Worm (Caenorhabditis elegans): Measurements from ENCODE around the gene ZK721.4.
A peak's percentile ranks its signal among the peaks of the same experiment; 100 is the strongest.

The ZK721.4 gene

DNA sequence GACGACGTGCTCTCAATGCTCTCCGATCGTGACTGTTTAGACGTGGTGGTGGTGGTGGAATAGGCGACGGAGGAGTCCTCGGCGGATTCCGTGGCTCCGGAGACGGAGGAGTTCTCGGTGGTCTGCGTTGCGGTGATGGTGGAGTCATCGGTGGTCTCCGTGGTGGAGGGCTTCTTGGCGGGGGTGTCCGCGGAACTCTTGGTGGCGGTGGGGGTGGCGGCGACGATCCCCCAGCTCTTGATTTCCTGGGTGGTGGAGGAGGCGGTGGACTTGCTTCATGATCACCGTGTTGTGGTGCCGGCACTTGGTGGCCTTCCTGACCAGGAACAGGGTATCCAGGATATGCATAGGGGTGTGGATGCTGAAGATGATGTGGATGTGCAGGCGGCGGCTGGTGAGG is 26.8 kb downstream of the ZK721.4 start:
- TF ChIP-seq egl-5 (tag; optimal IDR thresholded peaks at IDR 0.05): no peak
- TF ChIP-seq ceh-28 (tag; optimal IDR thresholded peaks at IDR 0.05): no peak
- no peak for TF ChIP-seq hmg-11 (tag; optimal IDR thresholded peaks at IDR 0.05)
- no peak for TF ChIP-seq mml-1 (tag; optimal IDR thresholded peaks at IDR 0.05)
- TF ChIP-seq tbx-2 (tag; optimal IDR thresholded peaks at IDR 0.05): no peak
- no peak for TF ChIP-seq egl-27 (tag; optimal IDR thresholded peaks at IDR 0.05)
- no peak for TF ChIP-seq aly-2 (tag; optimal IDR thresholded peaks at IDR 0.05)
- TF ChIP-seq ceh-16 (tag; optimal IDR thresholded peaks at IDR 0.05): no peak
- TF ChIP-seq lin-39 (tag; optimal IDR thresholded peaks at IDR 0.05): no peak
- TF ChIP-seq elt-3 (tag; optimal IDR thresholded peaks at IDR 0.05): no peak
- TF ChIP-seq fkh-10 (GFP tag; optimal IDR thresholded peaks at IDR 0.05): no peak
- no peak for TF ChIP-seq nhr-11 (tag; optimal IDR thresholded peaks at IDR 0.05)
- TF ChIP-seq nhr-76 (tag; optimal IDR thresholded peaks at IDR 0.05): no peak
- TF ChIP-seq nhr-25 (tag; optimal IDR thresholded peaks at IDR 0.05): no peak
- no peak for TF ChIP-seq snpc-4 (tag; optimal IDR thresholded peaks at IDR 0.05)

- TF ChIP-seq elt-1 (tag; optimal IDR thresholded peaks at IDR 0.05): no peak
- TF ChIP-seq ZK546.5 (tag; optimal IDR thresholded peaks at IDR 0.05): no peak
- TF ChIP-seq R02D3.7 (tag; optimal IDR thresholded peaks at IDR 0.05): no peak
- TF ChIP-seq unc-39 (tag; optimal IDR thresholded peaks at IDR 0.05): no peak
- TF ChIP-seq egl-5 (tag; optimal IDR thresholded peaks at IDR 0.05): peak; percentile 24
- TF ChIP-seq fos-1 (tag; optimal IDR thresholded peaks at IDR 0.05): no peak
- TF ChIP-seq ceh-9 (tag; optimal IDR thresholded peaks at IDR 0.05): no peak
- no peak for TF ChIP-seq fkh-10 (GFP tag; optimal IDR thresholded peaks at IDR 0.05)
- no peak for TF ChIP-seq ama-1 (optimal IDR thresholded peaks at IDR 0.05)
- peak; percentile 18 for TF ChIP-seq elt-2 (tag; optimal IDR thresholded peaks at IDR 0.05)
- TF ChIP-seq nhr-237 (tag; optimal IDR thresholded peaks at IDR 0.05): no peak
- TF ChIP-seq hmg-11 (tag; optimal IDR thresholded peaks at IDR 0.05): peak; percentile 46
- TF ChIP-seq pha-4 (tag; optimal IDR thresholded peaks at IDR 0.05): peak; percentile 8
- TF ChIP-seq mml-1 (tag; optimal IDR thresholded peaks at IDR 0.05): no peak
- peak; percentile 64 for TF ChIP-seq lin-39 (tag; optimal IDR thresholded peaks at IDR 0.05)
- TF ChIP-seq eor-1 (tag; optimal IDR thresholded peaks at IDR 0.05): no peak
- no peak for TF ChIP-seq zag-1 (tag; optimal IDR thresholded peaks at IDR 0.05)
- TF ChIP-seq aly-2 (tag; optimal IDR thresholded peaks at IDR 0.05): no peak
- no peak for TF ChIP-seq ztf-11 (tag; optimal IDR thresholded peaks at IDR 0.05)
- no peak for TF ChIP-seq ztf-4 (tag; optimal IDR thresholded peaks at IDR 0.05)
- no peak for TF ChIP-seq nhr-76 (tag; optimal IDR thresholded peaks at IDR 0.05)
- no peak for TF ChIP-seq nhr-12 (tag; optimal IDR thresholded peaks at IDR 0.05)
- TF ChIP-seq nhr-43 (tag; optimal IDR thresholded peaks at IDR 0.05; ENCODE audit: poor library complexity, severe bottlenecking): no peak
- no peak for TF ChIP-seq egl-27 (tag; optimal IDR thresholded peaks at IDR 0.05)
- TF ChIP-seq nfya-1 (tag; optimal IDR thresholded peaks at IDR 0.05; ENCODE audit: insufficient read depth): peak; percentile 64
- peak; percentile 42 for TF ChIP-seq snpc-4 (tag; optimal IDR thresholded peaks at IDR 0.05)
- TF ChIP-seq elt-3 (tag; optimal IDR thresholded peaks at IDR 0.05): no peak
- no peak for TF ChIP-seq nhr-11 (tag; optimal IDR thresholded peaks at IDR 0.05)
- no peak for TF ChIP-seq lin-15B (tag; optimal IDR thresholded peaks at IDR 0.05)
- TF ChIP-seq mdl-1 (tag; optimal IDR thresholded peaks at IDR 0.05): no peak
- no peak for TF ChIP-seq fkh-2 (tag; optimal IDR thresholded peaks at IDR 0.05)
- TF ChIP-seq sea-2 (GFP tag; optimal IDR thresholded peaks at IDR 0.05): no peak
- TF ChIP-seq skn-1 (tag; optimal IDR thresholded peaks at IDR 0.05): peak; percentile 59
- TF ChIP-seq nhr-67 (tag; optimal IDR thresholded peaks at IDR 0.05): no peak
- TF ChIP-seq pqm-1 (tag; optimal IDR thresholded peaks at IDR 0.05): no peak
- TF ChIP-seq jun-1 (tag; optimal IDR thresholded peaks at IDR 0.05): no peak
- TF ChIP-seq nhr-77 (tag; optimal IDR thresholded peaks at IDR 0.05): no peak
- no peak for TF ChIP-seq nhr-28 (tag; optimal IDR thresholded peaks at IDR 0.05)
- no peak for TF ChIP-seq tbx-2 (tag; optimal IDR thresholded peaks at IDR 0.05)
These were observed 27.6 kb downstream of the ZK721.4 start, which contains the start of gene R04E5.8 for ce11 chrX:8806070-8806799. R04E5.8 (minus strand) TSS chrX:8806120.
